Fruit fly (Drosophila melanogaster): ENCODE measurements around the gene CG31296.

DNA sequence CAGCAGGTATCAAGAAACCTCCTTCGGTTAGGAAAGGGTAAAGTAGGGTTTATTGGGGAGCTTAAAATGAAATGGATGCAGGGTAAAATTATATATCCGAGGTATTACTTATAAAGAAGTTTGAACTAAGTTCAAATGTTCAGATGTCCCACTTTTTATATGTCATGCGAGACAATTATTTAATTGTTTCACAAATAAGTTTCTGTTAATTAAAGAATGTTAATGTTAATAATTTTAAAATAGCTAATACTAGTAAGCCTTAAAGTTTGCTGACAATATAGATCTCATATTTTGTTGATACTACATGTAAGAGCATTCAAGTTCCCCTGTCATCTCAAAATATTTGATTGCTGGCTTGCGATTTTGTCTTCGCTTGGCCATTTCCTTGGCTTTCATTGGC is 23.5 kb upstream of the CG31296 start:
- TF ChIP-seq lola (GFP tag; optimal IDR thresholded peaks at IDR 0.05) (no peak), nerfin-1 (tag; optimal IDR thresholded peaks at IDR 0.05) (no peak), CG15601 (tag; optimal IDR thresholded peaks at IDR 0.05) (no peak), CG6854 (GFP tag; optimal IDR thresholded peaks at IDR 0.05) (no peak), Dp (GFP tag; optimal IDR thresholded peaks at IDR 0.05) (no peak), CG3281 (GFP tag; optimal IDR thresholded peaks at IDR 0.05) (no peak), Sox100B (GFP tag; optimal IDR thresholded peaks at IDR 0.05) (no peak)
